Fruit fly (Drosophila melanogaster) whole organism, wandering third instar larva: ENCODE results near the gene CG33700.

ENCODE experiments used
- Abd-B ChIP-seq: fragments of >200 bp; optimal IDR thresholded peaks from 2 replicates; lab custom pipeline; 2017; ENCODE audit warnings: missing biosample characterization, missing genetic modification characterization
- CG32264 ChIP-seq: fragments of 200-800 bp; sonication (Bioruptor generic); optimal IDR thresholded peaks from 2 replicates; lab custom pipeline; 2016; ENCODE audit warnings: missing biosample characterization, missing genetic modification characterization
- CG9705 ChIP-seq: fragments of 200-800 bp; sonication (Bioruptor generic); optimal IDR thresholded peaks from 2 replicates; lab custom pipeline; 2018; ENCODE audit warnings: missing biosample characterization, mild to moderate bottlenecking, missing genetic modification characterization
- CrebA ChIP-seq: fragments of 200-800 bp; sonication (Bioruptor generic); optimal IDR thresholded peaks from 2 replicates; lab custom pipeline; 2016; ENCODE audit warnings: missing biosample characterization, mild to moderate bottlenecking, missing genetic modification characterization, borderline replicate concordance
- Dfd ChIP-seq: fragments of >200 bp; optimal IDR thresholded peaks from 2 replicates; lab custom pipeline; 2017; ENCODE audit warnings: missing biosample characterization, missing genetic modification characterization
- Dif ChIP-seq: fragments of 200-275, 200-300 bp; sonication (Bioruptor generic); optimal IDR thresholded peaks from 2 replicates; lab custom pipeline; 2018; ENCODE audit warnings: missing biosample characterization, missing genetic modification characterization; ENCODE audit not compliant: partially characterized antibody
- GATAd ChIP-seq: sonication (Bioruptor generic); optimal IDR thresholded peaks from 2 replicates; lab custom pipeline; 2016; ENCODE audit warnings: missing biosample characterization, missing genetic modification characterization
- HLH106 ChIP-seq: fragments of 200-800 bp; optimal IDR thresholded peaks from 3 replicates; lab custom pipeline; 2019; ENCODE audit warnings: missing biosample characterization, mild to moderate bottlenecking, missing genetic modification characterization, moderate library complexity
- Hnf4 ChIP-seq: fragments of 200-800 bp; sonication (Bioruptor generic); optimal IDR thresholded peaks from 2 replicates; lab custom pipeline; 2016; ENCODE audit warnings: missing biosample characterization, mild to moderate bottlenecking, missing genetic modification characterization
- Hr78 ChIP-seq: fragments of >200 bp; optimal IDR thresholded peaks from 2 replicates; lab custom pipeline; 2017; ENCODE audit warnings: missing biosample characterization, missing genetic modification characterization
- Hr83 ChIP-seq: fragments of 200-300 bp; sonication (Bioruptor generic); optimal IDR thresholded peaks from 2 replicates; lab custom pipeline; 2016; ENCODE audit warnings: missing biosample characterization, mild to moderate bottlenecking, missing genetic modification characterization, moderate library complexity; ENCODE audit not compliant: poor library complexity, severe bottlenecking
- Jra ChIP-seq: sonication (Bioruptor generic); optimal IDR thresholded peaks from 2 replicates; lab custom pipeline; 2016; ENCODE audit warnings: missing biosample characterization, missing genetic modification characterization
- Mio ChIP-seq: sonication (Bioruptor generic); optimal IDR thresholded peaks from 2 replicates; lab custom pipeline; 2016; ENCODE audit warnings: missing biosample characterization, missing genetic modification characterization
- Myc ChIP-seq: fragments of >200 bp; optimal IDR thresholded peaks from 2 replicates; lab custom pipeline; 2017
- N ChIP-seq: fragments of >200 bp; optimal IDR thresholded peaks from 2 replicates; lab custom pipeline; 2018; ENCODE audit warnings: missing biosample characterization, missing external identifiers, missing genetic modification characterization
- OdsH ChIP-seq: fragments of 200-800 bp; sonication (Bioruptor generic); optimal IDR thresholded peaks from 2 replicates; lab custom pipeline; 2016; ENCODE audit warnings: missing biosample characterization, mild to moderate bottlenecking, missing genetic modification characterization
- Rel ChIP-seq, 2 experiments: fragments of 200-800 bp; sonication (Bioruptor generic) in 1 of 2; optimal IDR thresholded peaks; 2 replicates in 1 of 2; 3 replicates in 1 of 2; lab custom pipeline; 2016 to 2019; ENCODE audit warnings: mild to moderate bottlenecking in 2 of 2, missing biosample characterization in 2 of 2, missing genetic modification characterization in 2 of 2, moderate library complexity in 1 of 2
- Sp1 ChIP-seq: fragments of 200-800 bp; sonication (Bioruptor generic); optimal IDR thresholded peaks from 3 replicates; lab custom pipeline; 2019; ENCODE audit warnings: missing biosample characterization, mild to moderate bottlenecking, missing genetic modification characterization, moderate library complexity
- Vsx2 ChIP-seq: fragments of 200-300, 225-300 bp; sonication (Bioruptor generic); optimal IDR thresholded peaks from 2 replicates; lab custom pipeline; 2018; ENCODE audit warnings: missing biosample characterization, missing genetic modification characterization; ENCODE audit not compliant: partially characterized antibody
- br ChIP-seq: fragments of 200-800 bp; sonication (Bioruptor generic); optimal IDR thresholded peaks from 2 replicates; lab custom pipeline; 2016; ENCODE audit warnings: missing biosample characterization, missing genetic modification characterization
- brk ChIP-seq: fragments of 200-800 bp; sonication (Bioruptor generic); optimal IDR thresholded peaks from 2 replicates; lab custom pipeline; 2016; ENCODE audit warnings: missing biosample characterization, mild to moderate bottlenecking, missing genetic modification characterization
- dl ChIP-seq, 2 experiments: fragments of 175-275, 200-275 bp in 1 of 2; fragments of 200-275 bp in 1 of 2; sonication (Bioruptor generic); optimal IDR thresholded peaks; lab custom pipeline; 2018; ENCODE audit warnings: mild to moderate bottlenecking in 2 of 2, missing biosample characterization in 2 of 2, missing genetic modification characterization in 2 of 2, moderate library complexity in 2 of 2; ENCODE audit not compliant: partially characterized antibody in 2 of 2, insufficient read depth in 1 of 2
- dmrt93B ChIP-seq: fragments of 200-800 bp; sonication (Bioruptor generic); optimal IDR thresholded peaks from 2 replicates; lab custom pipeline; 2018; ENCODE audit warnings: missing biosample characterization, mild to moderate bottlenecking, missing genetic modification characterization
- dsf ChIP-seq: sonication (Bioruptor generic); optimal IDR thresholded peaks from 2 replicates; lab custom pipeline; 2016; ENCODE audit warnings: missing biosample characterization, missing genetic modification characterization, borderline replicate concordance
- ey ChIP-seq: fragments of 200-800 bp; sonication (Bioruptor generic); optimal IDR thresholded peaks from 2 replicates; lab custom pipeline; 2016; ENCODE audit warnings: missing biosample characterization, missing genetic modification characterization
- foxo ChIP-seq, 2 experiments: fragments of 200-800 bp; sonication (Bioruptor generic); optimal IDR thresholded peaks; 2 replicates in 1 of 2; 3 replicates in 1 of 2; lab custom pipeline; 2016 to 2017; ENCODE audit warnings: missing biosample characterization in 2 of 2, missing genetic modification characterization in 2 of 2
- fru ChIP-seq: fragments of 200-800 bp; sonication (Bioruptor generic); optimal IDR thresholded peaks from 3 replicates; lab custom pipeline; 2016; ENCODE audit warnings: missing biosample characterization, mild to moderate bottlenecking, missing genetic modification characterization
- h ChIP-seq: fragments of 200-800 bp; sonication (Bioruptor generic); optimal IDR thresholded peaks from 3 replicates; lab custom pipeline; 2016; ENCODE audit warnings: missing biosample characterization, mild to moderate bottlenecking, missing genetic modification characterization
- jim ChIP-seq: fragments of 175-275, 200-325 bp; sonication (Bioruptor generic); optimal IDR thresholded peaks from 2 replicates; lab custom pipeline; 2016; ENCODE audit warnings: missing biosample characterization, mild to moderate bottlenecking, missing genetic modification characterization
- lola ChIP-seq: fragments of >200 bp; optimal IDR thresholded peaks from 2 replicates; lab custom pipeline; 2017; ENCODE audit warnings: missing biosample characterization, missing genetic modification characterization
- pan ChIP-seq: fragments of >200 bp; optimal IDR thresholded peaks from 2 replicates; lab custom pipeline; 2017
- psq ChIP-seq: fragments of 200-800 bp; sonication (Bioruptor generic); optimal IDR thresholded peaks from 3 replicates; lab custom pipeline; 2017; ENCODE audit warnings: missing biosample characterization, mild to moderate bottlenecking, missing genetic modification characterization, moderate library complexity
- rgr ChIP-seq: fragments of 200-800 bp; sonication (Bioruptor generic); optimal IDR thresholded peaks from 3 replicates; lab custom pipeline; 2016; ENCODE audit warnings: missing biosample characterization, mild to moderate bottlenecking, missing genetic modification characterization
- sage ChIP-seq: fragments of 200-800 bp; sonication (Bioruptor generic); optimal IDR thresholded peaks from 2 replicates; lab custom pipeline; 2016; ENCODE audit warnings: missing biosample characterization, mild to moderate bottlenecking, missing genetic modification characterization
- sv ChIP-seq: fragments of 200-800 bp; sonication (Bioruptor generic); optimal IDR thresholded peaks from 3 replicates; lab custom pipeline; 2016; ENCODE audit warnings: missing biosample characterization, missing genetic modification characterization
- tai ChIP-seq: sonication (Bioruptor generic); optimal IDR thresholded peaks from 2 replicates; lab custom pipeline; 2016; ENCODE audit warnings: missing biosample characterization, missing genetic modification characterization
- usp ChIP-seq: fragments of >200 bp; optimal IDR thresholded peaks from 2 replicates; lab custom pipeline; 2017; ENCODE audit warnings: missing biosample characterization, missing genetic modification characterization
- woc ChIP-seq: sonication (Bioruptor generic); optimal IDR thresholded peaks from 2 replicates; lab custom pipeline; 2016; ENCODE audit warnings: missing biosample characterization, mild to moderate bottlenecking, missing genetic modification characterization

CG33700 gene

dm6 chr3L:9511287-9512256 is 13.8 kb downstream of the CG33700 start, which contains the start of gene RpS9:
Gene RpS9 (minus strand): TSS chr3L:9511531.
- TF ChIP-seq CG32264 (GFP tag; lab: Kevin White, UChicago): no peak
- TF ChIP-seq Jra (GFP tag; lab: Kevin White, UChicago): peak; percentile 25
- no peak for TF ChIP-seq Rel (GFP tag; optimal IDR thresholded peaks at IDR 0.05; lab: Kevin White, UChicago)
- peak; percentile 48 for TF ChIP-seq Rel (tag; optimal IDR thresholded peaks at IDR 0.05; lab: Kevin White, UChicago)
- TF ChIP-seq HLH106 (tag; lab: Kevin White, UChicago): peak; percentile 8
- TF ChIP-seq psq: no peak
- TF ChIP-seq sage (GFP tag; lab: Kevin White, UChicago): no peak
- no peak for TF ChIP-seq woc (GFP tag; lab: Kevin White, UChicago)
- TF ChIP-seq brk: peak; percentile 69
- no peak for TF ChIP-seq usp (GFP tag; lab: Kevin White, UChicago)
- TF ChIP-seq CrebA (GFP tag; lab: Kevin White, UChicago): no peak
- peak; percentile 14 for TF ChIP-seq OdsH (GFP tag; lab: Kevin White, UChicago)
- no peak for TF ChIP-seq dmrt93B (GFP tag; lab: Kevin White, UChicago)
- no peak for TF ChIP-seq sv (GFP tag; lab: Kevin White, UChicago)
- no peak for TF ChIP-seq fru (GFP tag; lab: Kevin White, UChicago)
- peak; percentile 33 for TF ChIP-seq rgr
- peak; percentile 7 for TF ChIP-seq Myc (lab: Kevin White, UChicago)
- peak in 1 of 2 experiments; percentile 33 for TF ChIP-seq foxo (GFP tag; optimal IDR thresholded peaks at IDR 0.05; lab: Kevin White, UChicago)
- TF ChIP-seq Hr78: no peak
- no peak for TF ChIP-seq Dfd (GFP tag; lab: Kevin White, UChicago)
- peak; percentile 6 for TF ChIP-seq br (GFP tag; lab: Kevin White, UChicago)
- TF ChIP-seq Hnf4 (GFP tag; lab: Kevin White, UChicago): peak; percentile 27
- peak; percentile 39 for TF ChIP-seq tai
- peak; percentile 72 for TF ChIP-seq Sp1 (GFP tag; lab: Kevin White, UChicago)
- peak; percentile 31 for TF ChIP-seq h (GFP tag; lab: Kevin White, UChicago)
- TF ChIP-seq, all 38 proteins: peak for 13

dm6 chr3L:9509037-9509830 is 16.1 kb downstream of the CG33700 start, which contains the start of gene CG3408:
Gene CG3408 (minus strand): TSS chr3L:9509583.
- TF ChIP-seq Hnf4 (GFP tag; lab: Kevin White, UChicago) (no peak), Myc (lab: Kevin White, UChicago) (peak; percentile 18), CG9705 (GFP tag; lab: Kevin White, UChicago) (no peak), h (GFP tag; lab: Kevin White, UChicago) (peak; percentile 30), Dfd (GFP tag; lab: Kevin White, UChicago) (no peak), Hr83 (GFP tag; lab: Kevin White, UChicago) (no peak), lola (GFP tag; lab: Kevin White, UChicago) (no peak), Mio (GFP tag; lab: Kevin White, UChicago) (no peak), fru (GFP tag; lab: Kevin White, UChicago) (peak; percentile 9), dmrt93B (GFP tag; lab: Kevin White, UChicago) (no peak), OdsH (GFP tag; lab: Kevin White, UChicago) (no peak), brk (peak; percentile 45), Abd-B (no peak), CrebA (GFP tag; lab: Kevin White, UChicago) (no peak), br (GFP tag; lab: Kevin White, UChicago) (no peak), ey (GFP tag; lab: Kevin White, UChicago) (no peak), woc (GFP tag; lab: Kevin White, UChicago) (peak; percentile 30), GATAd (GFP tag; lab: Kevin White, UChicago) (no peak), tai (peak; percentile 21), Sp1 (GFP tag; lab: Kevin White, UChicago) (peak; percentile 3), HLH106 (tag; lab: Kevin White, UChicago) (no peak), jim (GFP tag; lab: Kevin White, UChicago) (no peak), dl (GFP tag; optimal IDR thresholded peaks at IDR 0.05; lab: Kevin White, UChicago; ENCODE audit: insufficient read depth in 1 of 2, partially characterized antibody in 2 of 2) (peak in 1 of 2 experiments; percentile 9), rgr (no peak), Rel (GFP tag; optimal IDR thresholded peaks at IDR 0.05; lab: Kevin White, UChicago) (no peak), Rel (tag; optimal IDR thresholded peaks at IDR 0.05; lab: Kevin White, UChicago) (peak; percentile 88), pan (lab: Kevin White, UChicago) (no peak), Vsx2 (GFP tag; lab: Kevin White, UChicago) (peak; percentile 92), N (GFP tag; lab: Kevin White, UChicago) (no peak), usp (GFP tag; lab: Kevin White, UChicago) (no peak), foxo (GFP tag; optimal IDR thresholded peaks at IDR 0.05; lab: Kevin White, UChicago) (peak in 1 of 2 experiments; percentile 30), Jra (GFP tag; lab: Kevin White, UChicago) (peak; percentile 7), sage (GFP tag; lab: Kevin White, UChicago) (no peak), dsf (GFP tag; lab: Kevin White, UChicago) (no peak), Hr78 (no peak), psq (peak; percentile 10), CG32264 (GFP tag; lab: Kevin White, UChicago) (no peak), Dif (no peak), sv (GFP tag; lab: Kevin White, UChicago) (no peak)
- TF ChIP-seq, all 38 proteins: peak for 13
